Fruit fly (Drosophila melanogaster): ENCODE measurements around the gene CG9784.
A peak's percentile ranks its signal among the peaks of the same experiment; 100 is the strongest.

Gene CG9784

dm6 chrX:16640260-16641100, 41.5 kb upstream of the CG9784 start, which contains the start of the genes SNRPG and mthl1 (continued):
- peak; percentile 79 for TF ChIP-seq Sox102F (GFP tag; optimal IDR thresholded peaks at IDR 0.05)
- peak; percentile 79 for TF ChIP-seq CG3995 (GFP tag; optimal IDR thresholded peaks at IDR 0.05)
- TF ChIP-seq CG11456 (GFP tag; IDR thresholded peaks at IDR 0.05), result peak; percentile 94
- TF ChIP-seq Sry-δ (GFP tag; optimal IDR thresholded peaks at IDR 0.05), result peak; percentile 85
- TF ChIP-seq Dref (GFP tag; IDR thresholded peaks at IDR 0.05), result peak; percentile 53
- TF ChIP-seq her (GFP tag; optimal IDR thresholded peaks at IDR 0.05), result peak; percentile 81
- no peak for TF ChIP-seq CG6683 (GFP tag; optimal IDR thresholded peaks at IDR 0.05)
- peak; percentile 68 for TF ChIP-seq caup (GFP tag; optimal IDR thresholded peaks at IDR 0.05; ENCODE audit: severe bottlenecking)
- no peak for TF ChIP-seq trem (tag; optimal IDR thresholded peaks at IDR 0.05)
- peak; percentile 86 for TF ChIP-seq wor (GFP tag; IDR thresholded peaks at IDR 0.05)
- peak; percentile 90 for TF ChIP-seq ara (GFP tag; IDR thresholded peaks at IDR 0.05)
- peak; percentile 7 for TF ChIP-seq fd102C (GFP tag; optimal IDR thresholded peaks at IDR 0.05)
- peak; percentile 85 for TF ChIP-seq pum (GFP tag; optimal IDR thresholded peaks at IDR 0.05)
- TF ChIP-seq CG10462 (GFP tag; optimal IDR thresholded peaks at IDR 0.05), result peak; percentile 38
- no peak for TF ChIP-seq sima (GFP tag; optimal IDR thresholded peaks at IDR 0.05)
- TF ChIP-seq luna (GFP tag; optimal IDR thresholded peaks at IDR 0.05), result no peak
- no peak for TF ChIP-seq nerfin-2 (GFP tag; IDR thresholded peaks at IDR 0.05; ENCODE audit: partially characterized antibody)
- peak; percentile 32 for TF ChIP-seq CG4328 (GFP tag; optimal IDR thresholded peaks at IDR 0.05)
- peak; percentile 91 for TF ChIP-seq ap (GFP tag; IDR thresholded peaks at IDR 0.05)
- peak; percentile 12 for TF ChIP-seq grn (GFP tag; optimal IDR thresholded peaks at IDR 0.05)
- TF ChIP-seq CG1832 (GFP tag; optimal IDR thresholded peaks at IDR 0.05), result no peak
- no peak for TF ChIP-seq CTCF (GFP tag; optimal IDR thresholded peaks at IDR 0.05)
- TF ChIP-seq CG5180 (GFP tag; optimal IDR thresholded peaks at IDR 0.05), result peak; percentile 17
- no peak for TF ChIP-seq abd-A (tag; optimal IDR thresholded peaks at IDR 0.05)
- peak; percentile 55 for TF ChIP-seq lilli (GFP tag; optimal IDR thresholded peaks at IDR 0.05)
- no peak for TF ChIP-seq CG8290 (GFP tag; optimal IDR thresholded peaks at IDR 0.05)
- peak in 1 of 2 experiments; percentile 82 for TF ChIP-seq CG8290 (tag; optimal IDR thresholded peaks at IDR 0.05)
- peak; percentile 83 for TF ChIP-seq Hsf (GFP tag; optimal IDR thresholded peaks at IDR 0.05)
- peak; percentile 78 for TF ChIP-seq CG30431 (GFP tag; optimal IDR thresholded peaks at IDR 0.05)
- no peak for TF ChIP-seq ERR (GFP tag; optimal IDR thresholded peaks at IDR 0.05)
- peak; percentile 92 for TF ChIP-seq Gsc (GFP tag; IDR thresholded peaks at IDR 0.05)
- peak; percentile 43 for TF ChIP-seq da (GFP tag; optimal IDR thresholded peaks at IDR 0.05)
- TF ChIP-seq chm (GFP tag; IDR thresholded peaks at IDR 0.05), result peak; percentile 69
- TF ChIP-seq Poxn (GFP tag; IDR thresholded peaks at IDR 0.05), result peak; percentile 65
- TF ChIP-seq Scr (GFP tag; IDR thresholded peaks at IDR 0.05; ENCODE audit: partially characterized antibody), result peak; percentile 74
- peak in 1 of 2 experiments; percentile 45 for TF ChIP-seq Eip74EF (GFP tag; optimal IDR thresholded peaks at IDR 0.05)
- TF ChIP-seq CG17568 (GFP tag; optimal IDR thresholded peaks at IDR 0.05), result no peak
- TF ChIP-seq CG9876 (GFP tag; optimal IDR thresholded peaks at IDR 0.05), result peak; percentile 75
- TF ChIP-seq dan (GFP tag; IDR thresholded peaks at IDR 0.05), result peak; percentile 61; the same call in 1 of the 2 replicates
- peak; percentile 90 for TF ChIP-seq CG6689 (GFP tag; IDR thresholded peaks at IDR 0.05)
- peak; percentile 78 for TF ChIP-seq ro (GFP tag; IDR thresholded peaks at IDR 0.05)
- TF ChIP-seq CG1024 (GFP tag; IDR thresholded peaks at IDR 0.05), result peak; percentile 84
- peak; percentile 86 for TF ChIP-seq Lhr (GFP tag; optimal IDR thresholded peaks at IDR 0.05)
- peak; percentile 88 for TF ChIP-seq otp (GFP tag; IDR thresholded peaks at IDR 0.05)
- no peak for TF ChIP-seq CG14965 (GFP tag; optimal IDR thresholded peaks at IDR 0.05; ENCODE audit: borderline replicate concordance)
- peak; percentile 87 for TF ChIP-seq CG11085 (GFP tag; IDR thresholded peaks at IDR 0.05)
- peak; percentile 91 for TF ChIP-seq rib (GFP tag; IDR thresholded peaks at IDR 0.05)
- no peak for TF ChIP-seq CG10565 (GFP tag; optimal IDR thresholded peaks at IDR 0.05)
- TF ChIP-seq chinmo (GFP tag; IDR thresholded peaks at IDR 0.05; ENCODE audit: partially characterized antibody), result peak; percentile 72; the same call in 2 of the 4 replicates
- peak; percentile 41 for TF ChIP-seq gcm2 (GFP tag; optimal IDR thresholded peaks at IDR 0.05)
